Fruit fly (Drosophila melanogaster): Measurements from ENCODE around the gene CG32376.
A peak's percentile ranks its signal among the peaks of the same experiment; 100 is the strongest.

CG32376 gene

dm6 chr3L:7552446-7552845 lies 10.2 kb upstream of the CG32376 start:
- no peak for TF ChIP-seq Gug (GFP tag; IDR thresholded peaks at IDR 0.05)
- TF ChIP-seq CG1621 (tag; optimal IDR thresholded peaks at IDR 0.05): no peak
- TF ChIP-seq CG6163 (GFP tag; IDR thresholded peaks at IDR 0.05): 0 out of 3 replicates have a peak, but pooled peaks have one; percentile 28
- TF ChIP-seq Hr38 (GFP tag; optimal IDR thresholded peaks at IDR 0.05): no peak
- no peak for TF ChIP-seq CG7368 (GFP tag; optimal IDR thresholded peaks at IDR 0.05)
- TF ChIP-seq CG11902 (GFP tag; optimal IDR thresholded peaks at IDR 0.05): no peak
- TF ChIP-seq CG3032 (tag; optimal IDR thresholded peaks at IDR 0.05): no peak
- TF ChIP-seq fd59A (GFP tag; optimal IDR thresholded peaks at IDR 0.05): no peak
- TF ChIP-seq ss (GFP tag; optimal IDR thresholded peaks at IDR 0.05): no peak
- TF ChIP-seq CG32006 (GFP tag; optimal IDR thresholded peaks at IDR 0.05): peak; percentile 16
- TF ChIP-seq svp (GFP tag): no peak
- no peak for TF ChIP-seq Met (GFP tag; optimal IDR thresholded peaks at IDR 0.05)
- no peak for TF ChIP-seq topi (GFP tag; optimal IDR thresholded peaks at IDR 0.05)
- no peak for TF ChIP-seq CG10631 (GFP tag; optimal IDR thresholded peaks at IDR 0.05)
- TF ChIP-seq CG8319 (GFP tag; optimal IDR thresholded peaks at IDR 0.05): no peak
- no peak for TF ChIP-seq CG6808 (GFP tag; optimal IDR thresholded peaks at IDR 0.05)
- TF ChIP-seq Eip78C (GFP tag): peak; percentile 61

dm6 chr3L:7550225-7550624 lies 8.0 kb upstream of the CG32376 start:
- TF ChIP-seq salr (GFP tag; optimal IDR thresholded peaks at IDR 0.05): no peak
- TF ChIP-seq topi (GFP tag; optimal IDR thresholded peaks at IDR 0.05): no peak
- TF ChIP-seq Gug (GFP tag; IDR thresholded peaks at IDR 0.05): peak; percentile 41; the same call in 1 of the 2 replicates
- no peak for TF ChIP-seq cyc (GFP tag; optimal IDR thresholded peaks at IDR 0.05)
- TF ChIP-seq CG34406 (GFP tag; optimal IDR thresholded peaks at IDR 0.05): peak; percentile 32
- no peak for TF ChIP-seq lz (GFP tag; optimal IDR thresholded peaks at IDR 0.05)
- no peak for TF ChIP-seq Smox (GFP tag; optimal IDR thresholded peaks at IDR 0.05)
- peak; percentile 63 for TF ChIP-seq CG32006 (GFP tag; optimal IDR thresholded peaks at IDR 0.05)
- no peak for TF ChIP-seq CG16779 (tag; optimal IDR thresholded peaks at IDR 0.05)
- TF ChIP-seq CG8319 (GFP tag; optimal IDR thresholded peaks at IDR 0.05): peak; percentile 13
- TF ChIP-seq Eip78C (GFP tag): peak; percentile 64
- TF ChIP-seq Sox14 (GFP tag; optimal IDR thresholded peaks at IDR 0.05): no peak
- no peak for TF ChIP-seq fd59A (GFP tag; optimal IDR thresholded peaks at IDR 0.05)
- peak; percentile 6 for TF ChIP-seq CG4318 (GFP tag; optimal IDR thresholded peaks at IDR 0.05)
- TF ChIP-seq Sox15 (GFP tag; optimal IDR thresholded peaks at IDR 0.05): peak; percentile 6
- TF ChIP-seq pdm3 (GFP tag; optimal IDR thresholded peaks at IDR 0.05): peak; percentile 40
- no peak for TF ChIP-seq CG6854 (GFP tag; optimal IDR thresholded peaks at IDR 0.05)
- peak; percentile 31 for TF ChIP-seq achi (GFP tag; optimal IDR thresholded peaks at IDR 0.05)
- no peak for TF ChIP-seq Blimp-1 (GFP tag; optimal IDR thresholded peaks at IDR 0.05)
- peak; percentile 51 for TF ChIP-seq CG3919 (GFP tag; optimal IDR thresholded peaks at IDR 0.05)
- no peak for TF ChIP-seq ss (GFP tag; optimal IDR thresholded peaks at IDR 0.05)
- TF ChIP-seq CG10669 (GFP tag; optimal IDR thresholded peaks at IDR 0.05): no peak
- no peak for TF ChIP-seq Met (GFP tag; optimal IDR thresholded peaks at IDR 0.05)
- no peak for TF ChIP-seq dac (GFP tag; optimal IDR thresholded peaks at IDR 0.05)
- no peak for TF ChIP-seq spab (GFP tag; optimal IDR thresholded peaks at IDR 0.05)
- TF ChIP-seq CG1621 (tag; optimal IDR thresholded peaks at IDR 0.05): no peak
- no peak for TF ChIP-seq CG10631 (GFP tag; optimal IDR thresholded peaks at IDR 0.05)
- TF ChIP-seq Eip75B (GFP tag; optimal IDR thresholded peaks at IDR 0.05): no peak
- TF ChIP-seq svp (GFP tag): peak; percentile 72
- TF ChIP-seq CG7368 (GFP tag; optimal IDR thresholded peaks at IDR 0.05): peak; percentile 23
- peak; percentile 62 for TF ChIP-seq Hr4 (GFP tag; optimal IDR thresholded peaks at IDR 0.05)
- TF ChIP-seq Sox102F (GFP tag; optimal IDR thresholded peaks at IDR 0.05): no peak
- TF ChIP-seq CG11294 (GFP tag; IDR thresholded peaks at IDR 0.05): no peak
- TF ChIP-seq CG6792 (GFP tag; optimal IDR thresholded peaks at IDR 0.05): peak; percentile 11
- TF ChIP-seq CG8119 (GFP tag; IDR thresholded peaks at IDR 0.05): peak; percentile 60; the same call in 2 of the 3 replicates
- TF ChIP-seq fd85E (GFP tag; optimal IDR thresholded peaks at IDR 0.05): no peak
- no peak for TF ChIP-seq esn (GFP tag; optimal IDR thresholded peaks at IDR 0.05)
- no peak for TF ChIP-seq CG31627 (GFP tag; optimal IDR thresholded peaks at IDR 0.05)
- no peak for TF ChIP-seq Ets21C (GFP tag; optimal IDR thresholded peaks at IDR 0.05)
- no peak for TF ChIP-seq Eip93F (GFP tag; optimal IDR thresholded peaks at IDR 0.05)
- TF ChIP-seq CG9139 (GFP tag; optimal IDR thresholded peaks at IDR 0.05): no peak
- no peak for TF ChIP-seq vri (GFP tag; optimal IDR thresholded peaks at IDR 0.05)
- TF ChIP-seq CG6163 (GFP tag; IDR thresholded peaks at IDR 0.05): peak; percentile 55; the same call in 2 of the 3 replicates
- no peak for TF ChIP-seq dsx (GFP tag; optimal IDR thresholded peaks at IDR 0.05; ENCODE audit: poor library complexity, severe bottlenecking)
- peak; percentile 52 for TF ChIP-seq CG15336 (GFP tag; IDR thresholded peaks at IDR 0.05)

Data from whole organism, prepupa.